Worm (Caenorhabditis elegans): Measurements from ENCODE around the gene mcm-3AP.
A peak's percentile ranks its signal among the peaks of the same experiment; 100 is the strongest.

Gene mcm-3AP

DNA sequence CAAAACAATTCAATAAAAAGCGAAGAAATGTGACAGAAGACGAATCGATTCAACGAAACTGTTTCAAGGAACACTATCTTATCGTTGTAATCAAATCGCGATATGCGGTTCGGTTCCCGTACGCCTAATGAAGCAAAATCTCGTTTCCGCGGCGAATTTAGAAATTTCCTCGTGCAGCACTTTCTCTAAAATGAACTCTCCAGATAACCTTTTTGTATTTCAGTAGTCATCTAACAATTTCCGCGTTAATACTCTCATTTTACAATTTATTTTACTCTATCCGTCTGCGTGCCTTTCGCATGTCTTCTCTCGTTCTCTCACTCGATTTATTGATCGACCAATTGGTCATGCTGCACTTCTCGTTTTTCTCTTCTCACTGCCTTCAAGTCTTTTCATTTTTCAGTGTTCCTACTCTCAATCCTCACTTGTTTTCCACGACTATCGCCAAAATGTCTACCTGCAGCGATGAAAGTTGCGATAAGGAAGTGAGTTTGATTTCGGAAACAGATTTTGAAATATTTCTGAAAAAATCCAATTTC lies 38.2 kb upstream of the mcm-3AP start, which contains the start of the genes npp-27 and ntl-4:
Gene npp-27 (minus strand): TSS at position 51 of the 539 bp plus-strand sequence.
Gene ntl-4 (plus strand): TSS at position 379 of the 539 bp plus-strand sequence.
- TF ChIP-seq ceh-63 (GFP tag; optimal IDR thresholded peaks at IDR 0.05) = no peak
- no peak for TF ChIP-seq hlh-17 (GFP tag; optimal IDR thresholded peaks at IDR 0.05; ENCODE audit: borderline replicate concordance)
- TF ChIP-seq nhr-85 (tag) = peak; percentile 18
- peak; percentile 13 for TF ChIP-seq F16B12.6 (tag; optimal IDR thresholded peaks at IDR 0.05)
- TF ChIP-seq nhr-20 (tag; optimal IDR thresholded peaks at IDR 0.05) = peak; percentile 41
- peak; percentile 28; the same call in 1 of the 2 replicates for TF ChIP-seq nhr-19 (GFP tag; conservative IDR thresholded peaks at IDR 0.05)
- TF ChIP-seq blmp-1 (tag; optimal IDR thresholded peaks at IDR 0.05) = peak; percentile 18
- TF ChIP-seq snu-23 (GFP tag; optimal IDR thresholded peaks at IDR 0.05) = peak; percentile 33
- TF ChIP-seq efl-1 (optimal IDR thresholded peaks at IDR 0.05) = peak; percentile 25 to 37
- TF ChIP-seq efl-1 (GFP tag; optimal IDR thresholded peaks at IDR 0.05 in 1 of 2) = peak; percentile 29 to 80
- peak; percentile 53 for TF ChIP-seq nhr-71 (tag; optimal IDR thresholded peaks at IDR 0.05)
- TF ChIP-seq swsn-7 (tag; optimal IDR thresholded peaks at IDR 0.05) = peak; percentile 37
- TF ChIP-seq dsc-1 (tag; optimal IDR thresholded peaks at IDR 0.05) = peak; percentile 32
- TF ChIP-seq fos-1 (tag; optimal IDR thresholded peaks at IDR 0.05) = no peak
- TF ChIP-seq rnt-1 (tag; optimal IDR thresholded peaks at IDR 0.05) = peak; percentile 2
- no peak for TF ChIP-seq hlh-4 (tag; optimal IDR thresholded peaks at IDR 0.05)
- peak; percentile 57 for TF ChIP-seq ama-1 (optimal IDR thresholded peaks at IDR 0.05)
- TF ChIP-seq tbx-2 (tag; optimal IDR thresholded peaks at IDR 0.05) = no peak
- TF ChIP-seq lin-14 (GFP tag; optimal IDR thresholded peaks at IDR 0.05) = peak; percentile 24
- peak; percentile 10 to 66 for TF ChIP-seq lsy-2 (tag; optimal IDR thresholded peaks at IDR 0.05)
- peak in 1 of 3 experiments; percentile 23 for TF ChIP-seq dpl-1 (GFP tag; optimal IDR thresholded peaks at IDR 0.05)
- no peak for TF ChIP-seq fkh-8 (tag; optimal IDR thresholded peaks at IDR 0.05)
- peak; percentile 21 to 51 for TF ChIP-seq lin-35 (GFP tag; optimal IDR thresholded peaks at IDR 0.05)
- TF ChIP-seq alr-1 (tag; optimal IDR thresholded peaks at IDR 0.05; ENCODE audit: borderline replicate concordance) = no peak

DNA sequence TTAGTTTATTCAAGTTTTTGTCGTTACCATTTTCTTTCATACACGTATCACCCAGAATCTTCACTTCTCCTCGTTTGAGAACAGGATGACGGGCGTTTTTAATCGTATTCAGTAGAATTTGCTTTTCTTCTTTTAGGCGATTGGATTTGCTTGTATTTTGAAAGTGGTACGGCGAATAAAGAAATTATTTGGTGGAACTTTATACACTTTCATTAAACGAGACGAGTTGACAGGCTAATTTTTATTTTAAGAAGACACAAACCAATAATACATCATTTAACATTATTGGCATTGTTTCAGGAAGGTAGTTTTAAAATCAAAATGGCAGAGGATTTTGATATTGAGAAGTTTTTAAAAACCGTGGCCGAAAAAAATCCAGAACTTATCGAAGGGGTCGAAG lies 33.5 kb upstream of the mcm-3AP start, which contains the start of gene C49H3.4:
Gene C49H3.4 (plus strand): TSS at position 301 of the 400 bp plus-strand sequence.
- TF ChIP-seq efl-1 (optimal IDR thresholded peaks at IDR 0.05) = no peak
- peak in 1 of 2 experiments; percentile 71 for TF ChIP-seq efl-1 (GFP tag; optimal IDR thresholded peaks at IDR 0.05 in 1 of 2)
- TF ChIP-seq elt-3 (tag; optimal IDR thresholded peaks at IDR 0.05) = no peak

DNA sequence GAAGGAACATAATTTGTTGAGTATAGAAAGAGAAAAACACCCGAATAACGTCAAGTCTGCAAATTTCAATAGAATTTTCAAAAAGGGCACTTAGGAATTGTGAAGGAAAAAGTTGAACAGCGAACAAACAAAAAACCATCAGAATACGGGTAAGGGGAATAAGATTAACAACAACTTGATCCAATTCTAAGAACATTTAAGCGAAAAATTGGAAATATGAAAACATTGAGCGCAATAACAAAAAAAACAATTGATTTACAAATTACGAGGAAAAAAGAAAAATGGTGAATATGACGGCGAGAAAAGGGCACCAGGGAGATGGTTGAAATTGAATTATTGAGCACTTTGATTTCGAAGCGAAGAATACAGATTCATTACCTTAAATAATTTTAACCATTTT lies 31.6 kb upstream of the mcm-3AP start:
- no peak for TF ChIP-seq ceh-88 (GFP tag; IDR thresholded peaks at IDR 0.05)
- TF ChIP-seq rnt-1 (tag; optimal IDR thresholded peaks at IDR 0.05) = no peak

DNA sequence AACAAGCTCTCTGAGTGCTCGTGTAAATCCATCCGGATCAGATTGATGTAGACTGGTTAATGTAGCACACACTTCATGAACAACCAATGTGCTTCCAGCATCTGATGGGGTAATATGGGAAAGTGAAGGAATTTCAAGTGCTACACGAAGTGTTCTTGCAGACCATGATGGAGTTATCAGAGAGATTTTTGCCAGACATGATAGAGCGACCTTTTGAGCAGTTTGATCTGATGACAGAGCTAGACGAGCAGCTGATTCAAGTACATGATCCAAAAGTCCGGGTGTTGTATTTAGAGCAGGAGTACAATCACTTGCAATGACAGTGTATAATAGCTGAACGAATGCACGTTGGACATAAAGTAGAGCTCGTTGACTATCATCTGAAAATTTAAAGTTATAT lies 30.6 kb upstream of the mcm-3AP start:
- no peak for TF ChIP-seq lin-39 (tag; optimal IDR thresholded peaks at IDR 0.05)
- no peak for TF ChIP-seq unc-30 (tag; optimal IDR thresholded peaks at IDR 0.05)
- TF ChIP-seq skn-1 (tag; optimal IDR thresholded peaks at IDR 0.05) = no peak
- TF ChIP-seq nhr-71 (tag; optimal IDR thresholded peaks at IDR 0.05) = no peak

DNA sequence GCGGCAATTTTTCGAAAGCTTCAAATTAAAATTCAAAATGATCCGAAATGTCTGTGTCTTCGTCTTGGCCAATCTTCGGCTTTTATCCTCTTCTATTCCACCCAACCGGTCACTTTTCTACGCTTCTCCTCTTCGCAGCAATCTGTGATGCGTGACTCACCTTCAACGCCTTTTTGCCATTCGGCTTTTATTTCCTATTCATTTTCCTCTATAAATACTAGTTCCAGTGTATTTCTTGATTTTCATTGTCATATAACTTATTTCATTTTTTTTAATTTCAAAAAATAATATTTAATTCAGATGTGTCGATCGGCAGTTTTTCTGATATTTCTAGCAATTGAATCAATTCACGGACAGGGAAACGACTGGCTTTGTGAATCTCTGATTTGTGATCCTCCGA lies 28.3 kb upstream of the mcm-3AP start, which contains the start of gene C49H3.16:
Gene C49H3.16 (plus strand): TSS at position 301 of the 400 bp plus-strand sequence.
- TF ChIP-seq hlh-17 (GFP tag; optimal IDR thresholded peaks at IDR 0.05; ENCODE audit: borderline replicate concordance) (no peak), C04F5.9 (tag; optimal IDR thresholded peaks at IDR 0.05) (no peak)

DNA sequence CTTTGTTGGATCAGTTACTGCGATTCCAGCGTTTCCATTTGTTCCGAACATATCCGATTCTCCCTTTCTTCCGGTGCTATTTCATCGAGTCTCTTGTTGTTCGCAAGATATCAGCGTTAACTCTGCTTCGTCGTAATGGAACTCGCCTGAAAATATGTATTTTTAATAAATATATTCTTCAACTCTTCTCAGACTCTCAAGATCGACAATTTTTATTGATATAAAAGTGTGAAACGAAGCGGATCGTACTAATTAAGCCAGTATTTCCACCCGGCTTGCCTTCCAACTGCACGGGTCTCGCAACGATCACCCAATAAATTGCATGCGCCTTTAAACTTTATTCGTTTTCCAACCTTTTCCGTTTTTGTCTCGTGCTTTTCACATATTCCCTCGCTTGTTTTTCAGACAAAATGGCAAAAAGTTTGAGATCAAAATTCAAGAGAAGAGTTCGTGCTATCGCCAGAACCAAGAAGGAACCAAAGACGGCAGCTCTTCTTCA lies 24.4 kb upstream of the mcm-3AP start, which contains the start of the genes xpo-3 and C49H3.3:
Gene xpo-3 (minus strand): TSS at position 51 of the 499 bp plus-strand sequence.
Gene C49H3.3 (plus strand): TSS at position 369 of the 499 bp plus-strand sequence.
- TF ChIP-seq nhr-19 (GFP tag; conservative IDR thresholded peaks at IDR 0.05) = no peak
- peak; percentile 13 for TF ChIP-seq fkh-10 (GFP tag; optimal IDR thresholded peaks at IDR 0.05)
- peak; percentile 14 for TF ChIP-seq tbx-2 (tag; optimal IDR thresholded peaks at IDR 0.05)
- TF ChIP-seq efl-1 (optimal IDR thresholded peaks at IDR 0.05) = peak; percentile 51 to 58
- peak in 1 of 2 experiments; percentile 48 for TF ChIP-seq efl-1 (GFP tag; optimal IDR thresholded peaks at IDR 0.05 in 1 of 2)
- TF ChIP-seq hlh-17 (GFP tag; optimal IDR thresholded peaks at IDR 0.05; ENCODE audit: borderline replicate concordance) = no peak
- TF ChIP-seq nhr-71 (tag; optimal IDR thresholded peaks at IDR 0.05) = peak; percentile 38
- TF ChIP-seq alr-1 (tag; optimal IDR thresholded peaks at IDR 0.05; ENCODE audit: borderline replicate concordance) = no peak
- TF ChIP-seq lsy-2 (tag; optimal IDR thresholded peaks at IDR 0.05) = peak; percentile 47 to 70
- no peak for TF ChIP-seq pag-3 (tag; optimal IDR thresholded peaks at IDR 0.05; ENCODE audit: borderline replicate concordance, insufficient read depth)
- no peak for TF ChIP-seq pax-3 (tag; optimal IDR thresholded peaks at IDR 0.05)
- peak; percentile 44 to 74 for TF ChIP-seq lin-35 (GFP tag; optimal IDR thresholded peaks at IDR 0.05)
- no peak for TF ChIP-seq nhr-85 (tag)
- TF ChIP-seq swsn-7 (tag; optimal IDR thresholded peaks at IDR 0.05) = no peak
- no peak for TF ChIP-seq ztf-11 (tag; optimal IDR thresholded peaks at IDR 0.05)
- TF ChIP-seq egl-13 (tag; optimal IDR thresholded peaks at IDR 0.05) = no peak
- TF ChIP-seq blmp-1 (tag; optimal IDR thresholded peaks at IDR 0.05) = peak; percentile 32
- TF ChIP-seq pqm-1 (tag; optimal IDR thresholded peaks at IDR 0.05) = no peak
- peak; percentile 2 for TF ChIP-seq skn-1 (tag; optimal IDR thresholded peaks at IDR 0.05)
- TF ChIP-seq ces-1 (GFP tag; optimal IDR thresholded peaks at IDR 0.05) = no peak
- no peak for TF ChIP-seq Y116A8C.19 (tag; optimal IDR thresholded peaks at IDR 0.05; ENCODE audit: borderline replicate concordance)
- no peak for TF ChIP-seq hlh-4 (tag; optimal IDR thresholded peaks at IDR 0.05)

Data from whole organism, L1 larva.